Fruit fly (Drosophila melanogaster) whole organism, pupa: Measurements from ENCODE around the gene Tsp5D.

Experiments used
- CG10348 ChIP-seq: fragments of 200-800 bp; sonication (Bioruptor generic); IDR thresholded peaks from 2 replicates; pipeline ENCODE4 v1.3.6; 2022; ENCODE audit warnings: missing biosample characterization, missing genetic modification characterization
- CG12605 ChIP-seq: fragments of 200-800 bp; sonication (Bioruptor generic); IDR thresholded peaks from 2 replicates; pipeline ENCODE4 v1.3.6; 2022; ENCODE audit warnings: missing biosample characterization, missing genetic modification characterization
- CG13204 ChIP-seq: fragments of 200-800 bp; sonication (Bioruptor generic); optimal IDR thresholded peaks from 2 replicates; lab custom pipeline; 2018; ENCODE audit warnings: missing biosample characterization, mild to moderate bottlenecking, missing genetic modification characterization, moderate library complexity
- CG14655 ChIP-seq: fragments of 200-800 bp; sonication (Bioruptor generic); optimal IDR thresholded peaks from 3 replicates; lab custom pipeline; 2017; ENCODE audit warnings: mild to moderate bottlenecking, missing biosample characterization, missing genetic modification reagents, missing genetic modification characterization
- CG15710 ChIP-seq: fragments of 200-800 bp; sonication (Bioruptor generic); optimal IDR thresholded peaks from 2 replicates; lab custom pipeline; 2018; ENCODE audit warnings: missing biosample characterization, mild to moderate bottlenecking, missing genetic modification characterization, moderate library complexity
- CG17806 ChIP-seq: fragments of 200-800 bp; sonication (Bioruptor generic); optimal IDR thresholded peaks from 2 replicates; lab custom pipeline; 2018; ENCODE audit warnings: missing biosample characterization, mild to moderate bottlenecking, missing genetic modification characterization, moderate library complexity
- CG32121 ChIP-seq: fragments of 200-800 bp; sonication (Bioruptor generic); IDR thresholded peaks from 2 replicates; pipeline ENCODE4 v1.3.6; 2022; ENCODE audit warnings: missing biosample characterization, missing genetic modification characterization
- CG34367 ChIP-seq: fragments of 200-800 bp; sonication (Bioruptor generic); optimal IDR thresholded peaks from 2 replicates; lab custom pipeline; 2018; ENCODE audit warnings: missing biosample characterization, mild to moderate bottlenecking, missing genetic modification characterization
- CG4496 ChIP-seq: fragments of 200-800 bp; sonication (Bioruptor generic); IDR thresholded peaks from 3 replicates; pipeline ENCODE4 v1.3.6; 2022; ENCODE audit warnings: missing biosample characterization, missing genetic modification characterization
- CG8159 ChIP-seq: fragments of 200-800 bp; sonication (Bioruptor generic); optimal IDR thresholded peaks from 3 replicates; lab custom pipeline; 2018; ENCODE audit warnings: missing biosample characterization, mild to moderate bottlenecking, missing genetic modification characterization, moderate library complexity
- CG8301 ChIP-seq: fragments of 200-800 bp; sonication (Bioruptor generic); optimal IDR thresholded peaks from 2 replicates; lab custom pipeline; 2018; ENCODE audit warnings: missing biosample characterization, mild to moderate bottlenecking, missing genetic modification characterization
- CG9948 ChIP-seq: fragments of 200-800 bp; sonication (Bioruptor generic); optimal IDR thresholded peaks from 2 replicates; lab custom pipeline; 2018; ENCODE audit warnings: missing biosample characterization, mild to moderate bottlenecking, missing genetic modification characterization, moderate library complexity
- D1 ChIP-seq: fragments of 200-800 bp; sonication (Bioruptor generic); optimal IDR thresholded peaks from 2 replicates; lab custom pipeline; 2018; ENCODE audit warnings: missing biosample characterization, mild to moderate bottlenecking, missing genetic modification characterization, moderate library complexity
- EcR ChIP-seq: fragments of 200-800 bp; sonication (Bioruptor generic); optimal IDR thresholded peaks from 3 replicates; lab custom pipeline; 2019; ENCODE audit warnings: missing biosample characterization, missing genetic modification characterization, mild to moderate bottlenecking, moderate library complexity, missing genetic modification reagents
- Ets98B ChIP-seq: fragments of 200-800 bp; sonication (Bioruptor generic); IDR thresholded peaks from 2 replicates; pipeline ENCODE4 v1.3.6; 2022; ENCODE audit warnings: missing biosample characterization, missing genetic modification characterization
- Pif1A ChIP-seq: fragments of 200-800 bp; sonication (Bioruptor generic); optimal IDR thresholded peaks from 3 replicates; lab custom pipeline; 2016; ENCODE audit warnings: missing biosample characterization, missing genetic modification characterization
- Pif1B ChIP-seq: fragments of 200-800 bp; sonication (Bioruptor generic); optimal IDR thresholded peaks from 3 replicates; lab custom pipeline; 2016; ENCODE audit warnings: missing biosample characterization, missing genetic modification characterization
- Snoo ChIP-seq: fragments of 200-800 bp; sonication (Bioruptor generic); optimal IDR thresholded peaks from 3 replicates; lab custom pipeline; 2017; ENCODE audit warnings: missing biosample characterization, mild to moderate bottlenecking, missing genetic modification characterization, inconsistent platforms
- fd96Ca ChIP-seq: fragments of 200-800 bp; sonication (Bioruptor generic); IDR thresholded peaks from 3 replicates; pipeline ENCODE4 v1.3.6; 2022; ENCODE audit warnings: missing biosample characterization, missing genetic modification characterization
- gl ChIP-seq: fragments of 200-800 bp; sonication (Bioruptor generic); optimal IDR thresholded peaks from 2 replicates; lab custom pipeline; 2018; ENCODE audit warnings: missing biosample characterization, mild to moderate bottlenecking, missing genetic modification characterization
- rn ChIP-seq: fragments of 200-800 bp; sonication (Bioruptor generic); IDR thresholded peaks from 2 replicates; pipeline ENCODE4 v1.3.6; 2022; ENCODE audit warnings: missing biosample characterization, missing genetic modification characterization

The Tsp5D gene

DNA sequence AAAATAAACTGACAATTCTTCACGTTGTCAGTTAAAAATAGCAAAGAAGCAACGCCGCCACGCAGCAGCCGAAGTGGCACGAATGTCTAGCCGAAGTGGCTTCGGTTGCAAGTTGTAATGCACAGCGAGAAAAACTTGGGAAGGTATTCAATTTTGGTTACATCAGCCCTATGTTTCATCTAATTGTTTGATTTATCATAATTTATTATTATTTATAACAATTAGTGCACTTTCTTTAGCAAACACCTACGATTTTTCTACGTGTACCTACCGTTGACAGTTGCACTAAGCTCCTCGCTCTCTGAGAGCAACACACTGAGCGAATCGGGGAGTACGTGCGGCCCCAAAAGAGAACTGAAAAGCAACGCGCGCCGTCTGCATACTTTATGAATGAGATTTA lies at the start of gene Tsp5D:
Tsp5D (minus strand) TSS at position 13 of the 400 bp plus-strand sequence.
- TF ChIP-seq CG14655 = peak; percentile 99
- peak; percentile 95 for TF ChIP-seq CG10348
- peak; percentile 99 for TF ChIP-seq Ets98B (GFP tag; lab: Robert Waterston, UW)
- no peak for TF ChIP-seq EcR (GFP tag; lab: Kevin White, UChicago)
- peak; percentile 52 for TF ChIP-seq Snoo (tag; lab: Kevin White, UChicago)
- peak; percentile 54 for TF ChIP-seq D1 (tag; lab: Kevin White, UChicago)
- TF ChIP-seq CG34367 (tag; lab: Kevin White, UChicago) = peak; percentile 93
- TF ChIP-seq CG12605 (GFP tag; lab: Robert Waterston, UW) = peak; percentile 99
- peak; percentile 96 for TF ChIP-seq CG8159 (tag; lab: Kevin White, UChicago)
- TF ChIP-seq fd96Ca (GFP tag; lab: Robert Waterston, UW) = peak; percentile 99
- peak; percentile 95 for TF ChIP-seq CG9948 (tag; lab: Kevin White, UChicago)
- TF ChIP-seq CG13204 = peak; percentile 86
- peak; percentile 97 for TF ChIP-seq CG17806
- TF ChIP-seq rn (GFP tag; lab: Robert Waterston, UW) = peak; percentile 99
- TF ChIP-seq CG32121 = peak; percentile 99
- peak; percentile 89 for TF ChIP-seq gl (tag; lab: Kevin White, UChicago)
- peak; percentile 99 for TF ChIP-seq CG8301 (tag; lab: Kevin White, UChicago)
- TF ChIP-seq CG15710 (tag; lab: Kevin White, UChicago) = peak; percentile 93
- peak; percentile 99 for TF ChIP-seq CG4496 (GFP tag; lab: Robert Waterston, UW)
- peak; percentile 90 for TF ChIP-seq Pif1B
- peak; percentile 90 for TF ChIP-seq Pif1A

dm6 chrX:6109872-6110271 lies 35.2 kb upstream of the Tsp5D start:
- TF ChIP-seq CG13204 (no peak), rn (GFP tag; lab: Robert Waterston, UW) (no peak), Snoo (tag; lab: Kevin White, UChicago) (no peak), CG12605 (GFP tag; lab: Robert Waterston, UW) (no peak), Pif1B (no peak), CG8301 (tag; lab: Kevin White, UChicago) (no peak), CG15710 (tag; lab: Kevin White, UChicago) (no peak), Pif1A (no peak), CG32121 (no peak), CG10348 (no peak), D1 (tag; lab: Kevin White, UChicago) (no peak), CG17806 (no peak), gl (tag; lab: Kevin White, UChicago) (no peak), CG8159 (tag; lab: Kevin White, UChicago) (no peak), fd96Ca (GFP tag; lab: Robert Waterston, UW) (no peak)

- no peak for TF ChIP-seq D1 (tag; lab: Kevin White, UChicago)
- no peak for TF ChIP-seq Ets98B (GFP tag; lab: Robert Waterston, UW)
- no peak for TF ChIP-seq CG8159 (tag; lab: Kevin White, UChicago)
- no peak for TF ChIP-seq Pif1B
- TF ChIP-seq Pif1A = no peak
- TF ChIP-seq Snoo (tag; lab: Kevin White, UChicago) = no peak
- no peak for TF ChIP-seq CG9948 (tag; lab: Kevin White, UChicago)
- TF ChIP-seq CG17806 = no peak
Measured at dm6 chrX:6104724-6105123, 30.1 kb upstream of the Tsp5D start.

- TF ChIP-seq CG8301 (tag; lab: Kevin White, UChicago) (no peak), Pif1B (peak; percentile 39), fd96Ca (GFP tag; lab: Robert Waterston, UW) (peak; percentile 74; the same call in 2 of the 3 replicates), CG8159 (tag; lab: Kevin White, UChicago) (peak; percentile 62), CG10348 (no peak), Pif1A (peak; percentile 58), rn (GFP tag; lab: Robert Waterston, UW) (0 out of 2 replicates have a peak, but pooled peaks have one; percentile 3), CG17806 (no peak), CG12605 (GFP tag; lab: Robert Waterston, UW) (0 out of 2 replicates have a peak, but pooled peaks have one; percentile 42), CG14655 (peak; percentile 51), CG9948 (tag; lab: Kevin White, UChicago) (peak; percentile 51), CG32121 (no peak), CG15710 (tag; lab: Kevin White, UChicago) (peak; percentile 47), D1 (tag; lab: Kevin White, UChicago) (no peak), EcR (GFP tag; lab: Kevin White, UChicago) (no peak), Snoo (tag; lab: Kevin White, UChicago) (no peak), CG4496 (GFP tag; lab: Robert Waterston, UW) (no peak; the same call in 2 of the 3 replicates), Ets98B (GFP tag; lab: Robert Waterston, UW) (peak; percentile 47), CG34367 (tag; lab: Kevin White, UChicago) (peak; percentile 26)
Measured at dm6 chrX:6097578-6097977, 22.9 kb upstream of the Tsp5D start.

DNA sequence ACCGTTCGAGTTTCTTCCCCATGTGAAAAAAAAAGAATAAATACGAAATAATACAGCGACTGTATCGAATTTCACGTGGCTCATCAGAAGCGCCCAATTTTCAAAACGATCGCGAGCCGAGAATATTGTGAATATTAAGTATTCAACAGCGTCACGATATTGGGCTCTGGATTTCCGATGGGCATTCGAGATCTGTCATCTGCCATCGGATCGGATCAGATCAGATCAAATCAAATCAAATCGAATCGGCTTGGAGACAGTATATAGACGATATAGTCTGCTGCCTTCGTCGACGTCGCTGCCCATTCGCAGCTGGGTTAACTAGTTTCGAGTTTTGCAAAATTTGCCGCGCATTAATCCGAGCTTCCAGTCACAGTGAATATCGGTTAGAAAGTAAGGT lies 19.9 kb upstream of the Tsp5D start:
- TF ChIP-seq CG14655 = no peak
- TF ChIP-seq CG32121 = no peak
- TF ChIP-seq CG9948 (tag; lab: Kevin White, UChicago) = no peak
- TF ChIP-seq fd96Ca (GFP tag; lab: Robert Waterston, UW) = no peak

- TF ChIP-seq fd96Ca (GFP tag; lab: Robert Waterston, UW) (no peak), gl (tag; lab: Kevin White, UChicago) (no peak), CG4496 (GFP tag; lab: Robert Waterston, UW) (no peak), CG34367 (tag; lab: Kevin White, UChicago) (no peak), CG13204 (no peak), CG10348 (no peak), CG17806 (no peak), Pif1B (no peak), EcR (GFP tag; lab: Kevin White, UChicago) (no peak), rn (GFP tag; lab: Robert Waterston, UW) (no peak), CG9948 (tag; lab: Kevin White, UChicago) (no peak), CG15710 (tag; lab: Kevin White, UChicago) (no peak), Snoo (tag; lab: Kevin White, UChicago) (no peak), D1 (tag; lab: Kevin White, UChicago) (no peak), CG8301 (tag; lab: Kevin White, UChicago) (no peak), CG8159 (tag; lab: Kevin White, UChicago) (no peak)
Measured at dm6 chrX:6094078-6094477, 19.4 kb upstream of the Tsp5D start.
